Fruit fly (Drosophila melanogaster) S2 (cell line): ENCODE results near the gene CG46304.

ENCODE experiments used
- CG8478 ChIP-seq: fragments of >200 bp; optimal IDR thresholded peaks from 2 replicates; lab custom pipeline; 2018
- CTCF ChIP-seq, 2 experiments: fragments of >200 bp; optimal IDR thresholded peaks; 2 replicates each; lab custom pipeline; 2018

DNA sequence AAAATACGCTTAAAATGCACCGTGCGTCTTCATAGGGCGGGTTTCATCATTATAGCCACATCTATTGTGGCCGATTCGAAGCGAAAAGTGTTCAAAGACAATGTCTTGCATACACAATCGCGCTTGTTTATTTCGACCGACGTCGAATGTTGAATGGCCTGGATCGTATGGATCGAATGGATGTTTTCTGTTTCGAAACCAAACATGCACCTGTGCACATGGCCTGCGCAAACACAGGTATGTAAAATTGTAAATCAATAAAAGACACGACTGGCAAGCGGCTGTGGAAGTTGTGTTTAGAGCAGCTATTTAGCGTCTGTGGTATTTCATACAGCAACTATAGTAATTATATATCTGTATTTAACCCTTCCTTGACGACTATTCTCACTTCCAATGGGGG, 35.4 kb downstream of the CG46304 start:
- TF ChIP-seq CG8478 (lab: Kevin White, UChicago) (no peak), CTCF (optimal IDR thresholded peaks at IDR 0.05; lab: Kevin White, UChicago) (no peak)
